Fruit fly (Drosophila melanogaster) whole organism, embryonic: ENCODE results near the gene CG7101.

ENCODE experiments used
- Abd-B ChIP-seq: fragments of 200-800 bp; sonication (Bioruptor generic); optimal IDR thresholded peaks from 2 replicates; lab custom pipeline; 2018; ENCODE audit warnings: missing biosample characterization, mild to moderate bottlenecking, missing genetic modification characterization, moderate library complexity
- B-H1 ChIP-seq: fragments of 200-800 bp; sonication (Bioruptor generic); IDR thresholded peaks from 3 replicates; pipeline ENCODE4 v1.3.6; 2022; ENCODE audit warnings: missing biosample characterization, missing genetic modification characterization
- C15 ChIP-seq: fragments of 200-800 bp; sonication (Bioruptor generic); IDR thresholded peaks from 3 replicates; pipeline ENCODE4 v1.3.6; 2022; ENCODE audit warnings: missing biosample characterization, missing genetic modification characterization
- CG10654 ChIP-seq: fragments of 200-800 bp; sonication (Bioruptor generic); optimal IDR thresholded peaks from 2 replicates; lab custom pipeline; 2016; ENCODE audit warnings: missing biosample characterization, missing genetic modification characterization
- CG10979 ChIP-seq: fragments of 200-800 bp; sonication (Bioruptor generic); optimal IDR thresholded peaks from 2 replicates; lab custom pipeline; 2018; ENCODE audit warnings: missing biosample characterization, mild to moderate bottlenecking, missing genetic modification characterization, moderate library complexity
- CG12155 ChIP-seq: fragments of 200-800 bp; sonication (Bioruptor generic); optimal IDR thresholded peaks from 3 replicates; lab custom pipeline; 2016; ENCODE audit warnings: missing biosample characterization, missing genetic modification characterization
- CG12299 ChIP-seq: fragments of 200-800 bp; sonication (Bioruptor generic); optimal IDR thresholded peaks from 2 replicates; lab custom pipeline; 2018; ENCODE audit warnings: missing biosample characterization, mild to moderate bottlenecking, missing genetic modification characterization
- CG13624 ChIP-seq: fragments of 200-800 bp; sonication (Bioruptor generic); optimal IDR thresholded peaks from 2 replicates; lab custom pipeline; 2016; ENCODE audit warnings: missing biosample characterization, missing genetic modification characterization
- CG14710 ChIP-seq: fragments of 200-800 bp; sonication (Bioruptor generic); optimal IDR thresholded peaks from 3 replicates; lab custom pipeline; 2019; ENCODE audit warnings: missing biosample characterization, mild to moderate bottlenecking, missing genetic modification characterization, moderate library complexity
- CG14965 ChIP-seq: fragments of 200-800 bp; sonication (Bioruptor generic); optimal IDR thresholded peaks from 2 replicates; lab custom pipeline; 2016; ENCODE audit warnings: missing biosample characterization, missing genetic modification characterization, borderline replicate concordance
- CG15073 ChIP-seq: fragments of 200-800 bp; sonication (Bioruptor generic); optimal IDR thresholded peaks from 2 replicates; lab custom pipeline; 2016; ENCODE audit warnings: missing biosample characterization, missing genetic modification characterization
- CG1647 ChIP-seq: fragments of 200-800 bp; sonication (Bioruptor generic); optimal IDR thresholded peaks from 3 replicates; lab custom pipeline; 2016; ENCODE audit warnings: missing biosample characterization, missing genetic modification characterization
- CG2120 ChIP-seq: fragments of 200-800 bp; sonication (Bioruptor generic); optimal IDR thresholded peaks from 3 replicates; lab custom pipeline; 2016; ENCODE audit warnings: missing biosample characterization, missing genetic modification characterization
- CG2875 ChIP-seq: fragments of 200-800 bp; sonication (Bioruptor generic); optimal IDR thresholded peaks from 2 replicates; lab custom pipeline; 2017; ENCODE audit warnings: missing biosample characterization, mild to moderate bottlenecking, missing genetic modification characterization, missing genetic modification reagents
- CG3065 ChIP-seq: fragments of 200-800 bp; sonication (Bioruptor generic); optimal IDR thresholded peaks from 2 replicates; lab custom pipeline; 2016; ENCODE audit warnings: missing biosample characterization, missing genetic modification characterization
- CG34376 ChIP-seq: fragments of 200-800 bp; sonication (Bioruptor generic); optimal IDR thresholded peaks from 2 replicates; lab custom pipeline; 2018; ENCODE audit warnings: missing biosample characterization, mild to moderate bottlenecking, missing genetic modification characterization
- CG4854 ChIP-seq: fragments of 200-800 bp; sonication (Bioruptor generic); optimal IDR thresholded peaks from 2 replicates; lab custom pipeline; 2016; ENCODE audit warnings: missing biosample characterization, missing genetic modification characterization, inconsistent platforms
- CG5953 ChIP-seq: fragments of 200-800 bp; sonication (Bioruptor generic); IDR thresholded peaks from 2 replicates; pipeline ENCODE4 v1.3.6; 2022; ENCODE audit warnings: missing biosample characterization, missing genetic modification characterization
- CG6254 ChIP-seq: fragments of 200-800 bp; sonication (Bioruptor generic); optimal IDR thresholded peaks from 3 replicates; lab custom pipeline; 2017; ENCODE audit warnings: mild to moderate bottlenecking, missing biosample characterization, missing genetic modification reagents, missing genetic modification characterization
- CG9727 ChIP-seq: fragments of 200-800 bp; sonication (Bioruptor generic); optimal IDR thresholded peaks from 3 replicates; lab custom pipeline; 2017; ENCODE audit warnings: missing biosample characterization, mild to moderate bottlenecking, missing genetic modification characterization
- Dp ChIP-seq: fragments of 200-800 bp; sonication (Bioruptor generic); optimal IDR thresholded peaks from 2 replicates; lab custom pipeline; 2018; ENCODE audit warnings: missing biosample characterization, mild to moderate bottlenecking, missing genetic modification characterization, moderate library complexity
- Elba2 ChIP-seq: fragments of 200-800 bp; sonication (Bioruptor generic); optimal IDR thresholded peaks from 3 replicates; lab custom pipeline; 2016; ENCODE audit warnings: missing biosample characterization, missing genetic modification characterization
- HLH4C ChIP-seq: fragments of 200-800 bp; sonication (Bioruptor generic); IDR thresholded peaks from 3 replicates; pipeline ENCODE4 v1.3.6; 2022; ENCODE audit warnings: missing biosample characterization, missing genetic modification characterization; ENCODE audit not compliant: partially characterized antibody
- Kr ChIP-seq: fragments of 200-800 bp; sonication (Bioruptor generic); optimal IDR thresholded peaks from 2 replicates; lab custom pipeline; 2017; ENCODE audit warnings: missing biosample characterization, mild to moderate bottlenecking, missing genetic modification characterization
- MBD-R2 ChIP-seq: fragments of 200-800 bp; sonication (Bioruptor generic); IDR thresholded peaks from 2 replicates; pipeline ENCODE4 v1.3.6; 2022; ENCODE audit warnings: missing biosample characterization, missing genetic modification characterization
- Pdp1 ChIP-seq, 2 experiments: fragments of 200-800 bp; sonication (Bioruptor generic); optimal IDR thresholded peaks; 3 replicates each; lab custom pipeline; 2016; ENCODE audit warnings: missing biosample characterization in 2 of 2, missing genetic modification characterization in 2 of 2, mild to moderate bottlenecking in 1 of 2, moderate library complexity in 1 of 2
- Poxn ChIP-seq: fragments of 200-800 bp; sonication (Bioruptor generic); IDR thresholded peaks from 2 replicates; pipeline ENCODE4 v1.3.6; 2022; ENCODE audit warnings: missing biosample characterization, missing genetic modification characterization
- Ptx1 ChIP-seq: fragments of 200-800 bp; sonication (Bioruptor generic); IDR thresholded peaks from 2 replicates; pipeline ENCODE4 v1.3.6; 2022; ENCODE audit warnings: missing biosample characterization, missing genetic modification characterization
- Sry-β ChIP-seq: fragments of 200-800 bp; sonication (Bioruptor generic); optimal IDR thresholded peaks from 2 replicates; lab custom pipeline; 2018; ENCODE audit warnings: missing biosample characterization, mild to moderate bottlenecking, missing genetic modification characterization, moderate library complexity
- ara ChIP-seq: fragments of 200-800 bp; sonication (Bioruptor generic); IDR thresholded peaks from 2 replicates; pipeline ENCODE4 v1.3.6; 2022; ENCODE audit warnings: missing biosample characterization, missing genetic modification characterization
- bsh ChIP-seq, 2 experiments: fragments of 200-800 bp; sonication (Bioruptor generic); optimal IDR thresholded peaks; 2 replicates each; lab custom pipeline; 2017 to 2018; ENCODE audit warnings: mild to moderate bottlenecking in 2 of 2, missing biosample characterization in 2 of 2, missing genetic modification characterization in 2 of 2, moderate library complexity in 1 of 2
- disco-r ChIP-seq: fragments of 200-800 bp; sonication (Bioruptor generic); optimal IDR thresholded peaks from 2 replicates; lab custom pipeline; 2016; ENCODE audit warnings: missing biosample characterization, missing genetic modification characterization
- emc ChIP-seq: fragments of 200-800 bp; sonication (Bioruptor generic); optimal IDR thresholded peaks from 2 replicates; lab custom pipeline; 2016; ENCODE audit warnings: missing biosample characterization, missing genetic modification characterization
- fru ChIP-seq: fragments of >200 bp; optimal IDR thresholded peaks from 2 replicates; lab custom pipeline; 2017
- grn ChIP-seq: fragments of 200-800 bp; sonication (Bioruptor generic); optimal IDR thresholded peaks from 3 replicates; lab custom pipeline; 2017; ENCODE audit warnings: missing biosample characterization, missing genetic modification characterization
- mirr ChIP-seq: fragments of 200-800 bp; sonication (Bioruptor generic); optimal IDR thresholded peaks from 3 replicates; lab custom pipeline; 2018; ENCODE audit warnings: missing biosample characterization, mild to moderate bottlenecking, missing genetic modification characterization
- nom ChIP-seq: fragments of 200-800 bp; sonication (Bioruptor generic); optimal IDR thresholded peaks from 2 replicates; lab custom pipeline; 2017; ENCODE audit warnings: missing biosample characterization, missing genetic modification characterization, mild to moderate bottlenecking, moderate library complexity, missing genetic modification reagents
- otp ChIP-seq: fragments of 200-800 bp; sonication (Bioruptor generic); IDR thresholded peaks from 3 replicates; pipeline ENCODE4, ENCODE4 v1.3.6; 2022; ENCODE audit warnings: missing biosample characterization, missing genetic modification characterization
- phol ChIP-seq: fragments of 200-800 bp; sonication (Bioruptor generic); optimal IDR thresholded peaks from 3 replicates; lab custom pipeline; 2018; ENCODE audit warnings: missing biosample characterization, mild to moderate bottlenecking, missing genetic modification characterization, moderate library complexity
- prd ChIP-seq, 3 experiments: fragments of >200 bp in 2 of 3; fragments of 200-800 bp in 1 of 3; sonication (Bioruptor generic) in 1 of 3; optimal IDR thresholded peaks in 2 of 3; IDR thresholded peaks in 1 of 3; 2 replicates in 2 of 3; 3 replicates in 1 of 3; pipeline versions ENCODE4 v1.3.6 to Lab custom; 2017 to 2022; ENCODE audit warnings: missing biosample characterization in 1 of 3, missing genetic modification characterization in 1 of 3
- pum ChIP-seq: fragments of 200-800 bp; sonication (Bioruptor generic); optimal IDR thresholded peaks from 2 replicates; lab custom pipeline; 2016; ENCODE audit warnings: missing biosample characterization, missing genetic modification characterization
- row ChIP-seq: fragments of 200-800 bp; sonication (Bioruptor generic); IDR thresholded peaks from 3 replicates; pipeline ENCODE4 v1.3.6; 2022; ENCODE audit warnings: missing biosample characterization, missing genetic modification characterization
- sd ChIP-seq: fragments of 200-800 bp; sonication (Bioruptor generic); optimal IDR thresholded peaks from 3 replicates; lab custom pipeline; 2018; ENCODE audit warnings: missing biosample characterization, mild to moderate bottlenecking, missing genetic modification characterization, moderate library complexity
- sens-2 ChIP-seq: fragments of 200-800 bp; sonication (Bioruptor generic); IDR thresholded peaks from 2 replicates; pipeline ENCODE4 v1.3.6; 2022; ENCODE audit warnings: missing biosample characterization, missing genetic modification characterization
- sima ChIP-seq: fragments of 200-800 bp; sonication (Bioruptor generic); optimal IDR thresholded peaks from 2 replicates; lab custom pipeline; 2016; ENCODE audit warnings: missing biosample characterization, missing genetic modification characterization
- toy ChIP-seq: fragments of 200-800 bp; sonication (Bioruptor generic); IDR thresholded peaks from 2 replicates; pipeline ENCODE4 v1.3.6; 2022; ENCODE audit warnings: missing biosample characterization, missing genetic modification characterization
- twi ChIP-seq: fragments of 200-800 bp; optimal IDR thresholded peaks from 2 replicates; lab custom pipeline; 2019; ENCODE audit warnings: missing biosample characterization, mild to moderate bottlenecking, missing genetic modification characterization, moderate library complexity
- unpg ChIP-seq: fragments of 200-800 bp; sonication (Bioruptor generic); optimal IDR thresholded peaks from 3 replicates; lab custom pipeline; 2018; ENCODE audit warnings: missing biosample characterization, mild to moderate bottlenecking, missing genetic modification characterization, moderate library complexity
- yki ChIP-seq: fragments of >200 bp; optimal IDR thresholded peaks from 3 replicates; lab custom pipeline; 2018

Gene CG7101

DNA sequence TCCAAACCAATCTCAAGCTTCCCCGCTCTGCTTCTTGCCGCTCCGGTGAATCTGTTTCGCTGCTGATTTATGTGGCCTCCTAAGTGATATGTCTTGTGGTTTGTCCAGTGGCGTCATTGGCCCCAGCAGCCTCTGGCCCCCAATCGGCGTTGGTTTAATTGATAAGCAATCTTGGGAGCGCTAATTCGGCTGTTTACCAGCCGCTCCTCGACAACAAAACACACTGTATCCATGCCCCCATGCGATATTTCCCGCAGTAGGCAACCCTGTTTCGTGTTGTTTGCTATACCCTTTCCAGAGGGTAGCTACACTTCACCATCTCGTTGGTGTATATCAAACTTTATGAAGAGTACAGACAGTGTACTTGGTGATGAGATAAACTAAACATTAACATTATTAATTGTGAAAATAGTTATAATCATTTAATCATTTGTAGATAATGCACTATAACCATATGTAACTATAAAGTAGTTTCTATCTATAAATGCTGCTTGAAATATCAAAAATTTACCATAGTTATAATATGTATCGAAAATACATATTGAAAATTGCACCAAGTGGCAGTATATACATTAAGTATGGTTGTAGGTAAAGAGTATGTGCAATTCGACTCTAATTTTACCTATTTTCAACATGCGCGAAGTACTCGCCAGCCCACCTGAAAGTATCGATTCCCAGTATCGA, 18.1 kb downstream of the CG7101 start, which contains the start of gene shop (continued):
- TF ChIP-seq twi (tag; lab: Kevin White, UChicago) (peak; percentile 76), prd (optimal IDR thresholded peaks at IDR 0.05; lab: Kevin White, UChicago) (no peak), prd (GFP tag; IDR thresholded peaks at IDR 0.05; lab: Robert Waterston, UW) (peak; percentile 76; the same call in 2 of the 3 replicates), CG14965 (GFP tag; lab: Kevin White, UChicago) (no peak), CG9727 (GFP tag; lab: Kevin White, UChicago) (peak; percentile 87), yki (lab: Kevin White, UChicago) (no peak), B-H1 (GFP tag; lab: Robert Waterston, UW) (0 out of 3 replicates have a peak, but pooled peaks have one; percentile 16), ara (GFP tag; lab: Robert Waterston, UW) (peak; percentile 57), MBD-R2 (peak; percentile 54; the same call in 1 of the 2 replicates), CG12299 (tag; lab: Kevin White, UChicago) (peak; percentile 78), mirr (GFP tag; lab: Kevin White, UChicago) (peak; percentile 59), emc (GFP tag; lab: Kevin White, UChicago) (peak; percentile 63), CG14710 (peak; percentile 87), Kr (no peak), HLH4C (GFP tag; lab: Robert Waterston, UW) (0 out of 3 replicates have a peak, but pooled peaks have one; percentile 26), phol (tag; lab: Kevin White, UChicago) (peak; percentile 89), CG3065 (peak; percentile 47), nom (GFP tag; lab: Kevin White, UChicago) (peak; percentile 76), CG6254 (GFP tag; lab: Kevin White, UChicago) (peak; percentile 54), unpg (peak; percentile 84), fru (lab: Kevin White, UChicago) (no peak), Pdp1 (GFP tag; optimal IDR thresholded peaks at IDR 0.05; lab: Kevin White, UChicago) (peak in 1 of 2 experiments; percentile 74), CG10654 (GFP tag; lab: Kevin White, UChicago) (peak; percentile 70), CG13624 (GFP tag; lab: Kevin White, UChicago) (peak; percentile 64), sd (peak; percentile 58), Abd-B (GFP tag; lab: Kevin White, UChicago) (peak; percentile 86), CG5953 (GFP tag; lab: Robert Waterston, UW) (0 out of 2 replicates have a peak, but pooled peaks have one; percentile 38), Sry-β (GFP tag; lab: Kevin White, UChicago) (no peak), C15 (GFP tag; lab: Robert Waterston, UW) (no peak), Elba2 (GFP tag; lab: Kevin White, UChicago) (no peak), CG34376 (GFP tag; lab: Kevin White, UChicago) (peak; percentile 61), CG10979 (tag; lab: Kevin White, UChicago) (peak; percentile 87), CG4854 (GFP tag; lab: Kevin White, UChicago) (peak; percentile 51), otp (GFP tag; lab: Robert Waterston, UW) (peak; percentile 39; the same call in 1 of the 3 replicates), CG2120 (GFP tag; lab: Kevin White, UChicago) (peak; percentile 91), row (peak; percentile 93), pum (peak; percentile 64), Ptx1 (peak; percentile 80), disco-r (GFP tag; lab: Kevin White, UChicago) (no peak), sima (GFP tag; lab: Kevin White, UChicago) (no peak), sens-2 (GFP tag; lab: Robert Waterston, UW) (peak; percentile 20; the same call in 1 of the 2 replicates), CG2875 (peak; percentile 69), Poxn (GFP tag; lab: Robert Waterston, UW) (no peak), bsh (GFP tag; optimal IDR thresholded peaks at IDR 0.05; lab: Kevin White, UChicago) (peak; percentile 78 to 81), CG15073 (no peak), CG1647 (GFP tag; lab: Kevin White, UChicago) (peak; percentile 64), grn (GFP tag; lab: Kevin White, UChicago) (peak; percentile 42), toy (GFP tag; lab: Robert Waterston, UW) (peak; percentile 22; the same call in 1 of the 2 replicates), CG12155 (GFP tag; lab: Kevin White, UChicago) (peak; percentile 76), Dp (GFP tag; lab: Kevin White, UChicago) (no peak)
